Worm (Caenorhabditis elegans) whole organism, L3 larva: Measurements from ENCODE around the gene lmp-2.

Source experiments
- ceh-28 ChIP-seq: fragments of 150-350 bp; optimal IDR thresholded peaks from 2 replicates; lab custom pipeline; 2014; ENCODE audit warnings: missing biosample characterization, missing genetic modification reagents, missing genetic modification characterization
- elt-2 ChIP-seq: sonication (generic microtip); optimal IDR thresholded peaks from 2 replicates; lab custom pipeline; 2016; ENCODE audit warnings: missing genetic modification reagents, mild to moderate bottlenecking, missing genetic modification characterization, missing compliant biosample characterization
- mdl-1 ChIP-seq: fragments of 150-350 bp; optimal IDR thresholded peaks from 2 replicates; lab custom pipeline; 2014; ENCODE audit warnings: missing biosample characterization, missing genetic modification characterization
- nhr-12 ChIP-seq: fragments of 150-350 bp; optimal IDR thresholded peaks from 2 replicates; lab custom pipeline; 2014; ENCODE audit warnings: missing biosample characterization, missing genetic modification characterization
- nhr-237 ChIP-seq: fragments of 150-350 bp; optimal IDR thresholded peaks from 2 replicates; lab custom pipeline; 2014; ENCODE audit warnings: missing biosample characterization, missing genetic modification characterization
- nhr-28 ChIP-seq: fragments of 150-350 bp; optimal IDR thresholded peaks from 2 replicates; lab custom pipeline; 2014; ENCODE audit warnings: missing biosample characterization, missing genetic modification characterization
- nhr-76 ChIP-seq: fragments of 150-350 bp; sonication (generic microtip); optimal IDR thresholded peaks from 5 replicates; lab custom pipeline; 2014; ENCODE audit warnings: missing biosample characterization, missing genetic modification characterization
- pqm-1 ChIP-seq: fragments of 150-350 bp; optimal IDR thresholded peaks from 2 replicates; lab custom pipeline; 2017; ENCODE audit warnings: missing biosample characterization, missing genetic modification characterization, inconsistent platforms
- snpc-4 ChIP-seq: fragments of 150-350 bp; optimal IDR thresholded peaks from 2 replicates; lab custom pipeline; 2014; ENCODE audit warnings: missing biosample characterization, missing genetic modification characterization
- tbx-2 ChIP-seq: sonication (generic microtip); optimal IDR thresholded peaks from 2 replicates; lab custom pipeline; 2016; ENCODE audit warnings: mild to moderate bottlenecking, missing genetic modification characterization, missing compliant biosample characterization
- unc-62 ChIP-seq: fragments of 150-350 bp; sonication (generic microtip); optimal IDR thresholded peaks from 4 replicates; lab custom pipeline; 2014; ENCODE audit warnings: missing biosample characterization, missing genetic modification reagents, missing genetic modification characterization

DNA sequence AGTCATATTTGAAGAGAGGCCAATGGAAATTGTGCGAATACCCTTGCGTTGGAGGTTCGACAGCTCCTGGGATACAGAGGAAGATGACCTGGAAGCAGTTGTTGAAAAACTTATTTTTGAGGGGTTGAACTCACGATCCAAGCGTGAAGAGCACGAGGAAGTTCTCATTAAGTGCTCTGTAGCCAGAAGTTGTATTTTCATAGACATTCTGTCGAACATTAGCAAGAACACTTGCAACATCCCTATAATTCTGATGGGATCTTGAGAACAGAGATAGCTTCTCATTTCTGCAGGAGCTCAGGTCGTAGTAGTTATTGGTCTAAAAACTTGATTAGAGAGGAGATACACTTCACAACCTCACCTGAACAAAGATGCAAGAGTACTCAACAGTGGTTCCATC lies 16.2 kb downstream of the lmp-2 start:
- TF ChIP-seq nhr-76 (no peak), unc-62 (GFP tag; lab: Kevin White, UChicago) (no peak), elt-2 (tag; lab: Kevin White, UChicago) (no peak), nhr-28 (tag; lab: Kevin White, UChicago) (no peak), pqm-1 (tag; lab: Kevin White, UChicago) (no peak), nhr-237 (tag; lab: Kevin White, UChicago) (no peak), snpc-4 (no peak), tbx-2 (tag; lab: Kevin White, UChicago) (no peak), ceh-28 (tag; lab: Kevin White, UChicago) (no peak), mdl-1 (tag; lab: Kevin White, UChicago) (no peak), nhr-12 (tag; lab: Kevin White, UChicago) (no peak)
